3 worm cellular contexts compared by ENCODE assay signal in the genomic region with DNA sequence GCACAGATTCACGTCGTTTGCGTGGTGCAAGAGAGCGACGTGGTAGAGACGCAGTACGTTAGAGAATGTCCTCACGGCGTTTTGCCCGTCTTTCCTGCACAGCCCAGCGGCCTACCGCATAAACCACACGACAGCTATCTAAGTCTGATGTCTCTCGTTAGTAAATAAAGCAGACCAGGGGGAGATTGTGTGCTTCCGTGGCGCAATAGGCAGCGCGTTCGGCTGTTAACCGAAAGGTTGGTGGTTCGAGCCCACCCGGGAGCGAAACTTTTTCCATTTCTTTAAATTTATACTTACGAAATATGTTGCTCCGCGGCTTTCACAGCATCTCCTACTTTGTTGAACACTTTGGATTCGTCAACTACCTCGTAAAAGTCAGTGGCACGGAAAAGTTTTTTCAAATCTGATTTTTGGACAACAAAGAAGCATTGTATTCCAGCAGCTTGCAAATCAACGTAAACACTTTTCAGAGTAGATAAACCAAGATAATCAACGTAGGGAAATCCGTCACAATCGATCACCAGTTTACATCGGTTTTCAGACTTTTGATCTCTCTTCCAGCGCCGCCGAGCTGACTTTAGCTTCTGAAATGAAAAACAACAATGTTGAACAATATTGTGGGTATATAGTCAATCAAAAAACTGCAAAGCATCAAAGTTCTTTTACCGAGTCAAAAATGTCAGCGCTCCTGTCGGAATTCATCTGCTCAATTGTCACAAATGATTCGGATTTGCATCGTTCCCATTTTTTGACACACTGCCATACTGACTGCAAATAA.
TF ChIP-seq lines count a peak whose summit lies in the region.

No protein-coding gene starts in this region.

TF ChIP-seq in whole organism, L1 larva, 84 proteins besides CTCF, POLR2A, EP300 and RAD21 (continued from another document and continues in another):
- TF ChIP-seq mep-1 (tag; optimal IDR thresholded peaks at IDR 0.05; lab: Kevin White, UChicago) (peak; percentile 81), lsy-2 (tag; optimal IDR thresholded peaks at IDR 0.05; lab: Kevin White, UChicago) (peak; percentile 81 to 83), Y116A8C.19 (tag; optimal IDR thresholded peaks at IDR 0.05; lab: Kevin White, UChicago; ENCODE audit: borderline replicate concordance) (no peak), ceh-82 (tag; optimal IDR thresholded peaks at IDR 0.05; lab: Kevin White, UChicago) (peak; percentile 60 to 83 (median 74)), ceh-88 (GFP tag; IDR thresholded peaks at IDR 0.05; lab: Robert Waterston, UW) (peak; percentile 89), dsc-1 (tag; optimal IDR thresholded peaks at IDR 0.05; lab: Kevin White, UChicago) (peak; percentile 95), ceh-8 (GFP tag; optimal IDR thresholded peaks at IDR 0.05; lab: Kevin White, UChicago) (peak; percentile 80), tlp-1 (tag; optimal IDR thresholded peaks at IDR 0.05; lab: Kevin White, UChicago) (no peak), unc-62 (GFP tag; optimal IDR thresholded peaks at IDR 0.05; lab: Kevin White, UChicago) (no peak), hlh-17 (GFP tag; optimal IDR thresholded peaks at IDR 0.05; lab: Kevin White, UChicago; ENCODE audit: borderline replicate concordance) (no peak), ceh-63 (GFP tag; optimal IDR thresholded peaks at IDR 0.05; lab: Kevin White, UChicago) (no peak), C34B4.2 (tag; optimal IDR thresholded peaks at IDR 0.05; lab: Kevin White, UChicago) (no peak), nhr-47 (tag; optimal IDR thresholded peaks at IDR 0.05; lab: Kevin White, UChicago) (peak; percentile 96), mef-2 (tag; optimal IDR thresholded peaks at IDR 0.05; lab: Kevin White, UChicago) (peak; percentile 45), ztf-4 (tag; optimal IDR thresholded peaks at IDR 0.05; lab: Kevin White, UChicago) (peak; percentile 83), pax-3 (tag; optimal IDR thresholded peaks at IDR 0.05; lab: Kevin White, UChicago) (peak; percentile 82), efl-1 (optimal IDR thresholded peaks at IDR 0.05; lab: Kevin White, UChicago) (peak; percentile 65 to 70), efl-1 (GFP tag; optimal IDR thresholded peaks at IDR 0.05 in 1 of 2; lab: Kevin White, UChicago) (peak; percentile 22 to 95), swsn-7 (tag; optimal IDR thresholded peaks at IDR 0.05; lab: Kevin White, UChicago) (peak; percentile 94), egl-13 (tag; optimal IDR thresholded peaks at IDR 0.05; lab: Kevin White, UChicago) (peak; percentile 84), vab-15 (tag; optimal IDR thresholded peaks at IDR 0.05; lab: Kevin White, UChicago) (no peak), aly-2 (tag; optimal IDR thresholded peaks at IDR 0.05; lab: Kevin White, UChicago) (peak; percentile 63), snpc-4 (tag; optimal IDR thresholded peaks at IDR 0.05; lab: Kevin White, UChicago) (peak; percentile 49), nhr-19 (GFP tag; conservative IDR thresholded peaks at IDR 0.05; lab: Robert Waterston, UW) (peak; percentile 92), xbp-1 (tag; optimal IDR thresholded peaks at IDR 0.05; lab: Kevin White, UChicago) (peak; percentile 88), unc-98 (GFP tag; IDR thresholded peaks at IDR 0.05; lab: Robert Waterston, UW) (peak; percentile 73), C04F5.9 (tag; optimal IDR thresholded peaks at IDR 0.05; lab: Kevin White, UChicago) (peak; percentile 39), nhr-11 (tag; optimal IDR thresholded peaks at IDR 0.05; lab: Kevin White, UChicago) (peak; percentile 62), lir-3 (tag; optimal IDR thresholded peaks at IDR 0.05; lab: Kevin White, UChicago; ENCODE audit: poor library complexity) (peak; percentile 84), lin-39 (tag; optimal IDR thresholded peaks at IDR 0.05; lab: Kevin White, UChicago) (peak; percentile 68), ets-5 (GFP tag; IDR thresholded peaks at IDR 0.05; lab: Robert Waterston, UW) (no peak), rnt-1 (tag; optimal IDR thresholded peaks at IDR 0.05; lab: Kevin White, UChicago) (peak; percentile 91), C16A3.4 (tag; optimal IDR thresholded peaks at IDR 0.05; lab: Kevin White, UChicago) (peak; percentile 88), nhr-90 (tag; optimal IDR thresholded peaks at IDR 0.05; lab: Kevin White, UChicago; ENCODE audit: poor library complexity) (peak; percentile 91), egl-27 (tag; optimal IDR thresholded peaks at IDR 0.05; lab: Kevin White, UChicago) (peak; percentile 69 to 73), nhr-237 (tag; optimal IDR thresholded peaks at IDR 0.05; lab: Kevin White, UChicago) (peak; percentile 48), snu-23 (GFP tag; optimal IDR thresholded peaks at IDR 0.05; lab: Kevin White, UChicago) (peak; percentile 96), efl-3 (GFP tag; optimal IDR thresholded peaks at IDR 0.05; lab: Kevin White, UChicago) (peak; percentile 73), grh-1 (GFP tag; IDR thresholded peaks at IDR 0.05; lab: Robert Waterston, UW) (peak; percentile 77), dpl-1 (GFP tag; optimal IDR thresholded peaks at IDR 0.05; lab: Kevin White, UChicago) (peak in 2 of 3 experiments; percentile 44 to 50)

TF ChIP-seq in whole organism, L3 larva, 47 proteins besides CTCF, POLR2A, EP300 and RAD21 (continued from another document):
- TF ChIP-seq nhr-25 (tag; optimal IDR thresholded peaks at IDR 0.05; lab: Kevin White, UChicago) = peak; percentile 89
- TF ChIP-seq skn-1 (tag; optimal IDR thresholded peaks at IDR 0.05; lab: Kevin White, UChicago) = peak; percentile 94
- peak; percentile 81 for TF ChIP-seq sea-2 (GFP tag; optimal IDR thresholded peaks at IDR 0.05; lab: Kevin White, UChicago)
- no peak for TF ChIP-seq ceh-16 (tag; optimal IDR thresholded peaks at IDR 0.05; lab: Kevin White, UChicago)
- peak; percentile 64 for TF ChIP-seq mdl-1 (tag; optimal IDR thresholded peaks at IDR 0.05; lab: Kevin White, UChicago)
- TF ChIP-seq mml-1 (tag; optimal IDR thresholded peaks at IDR 0.05; lab: Kevin White, UChicago) = no peak
- peak; percentile 91 for TF ChIP-seq fkh-10 (GFP tag; optimal IDR thresholded peaks at IDR 0.05; lab: Kevin White, UChicago)
- no peak for TF ChIP-seq fkh-2 (tag; optimal IDR thresholded peaks at IDR 0.05; lab: Kevin White, UChicago)
- TF ChIP-seq ceh-9 (tag; optimal IDR thresholded peaks at IDR 0.05; lab: Kevin White, UChicago) = no peak
- TF ChIP-seq ama-1 (optimal IDR thresholded peaks at IDR 0.05; lab: Kevin White, UChicago) = peak; percentile 20
- TF ChIP-seq nhr-67 (tag; optimal IDR thresholded peaks at IDR 0.05; lab: Kevin White, UChicago) = no peak
- TF ChIP-seq R02D3.7 (tag; optimal IDR thresholded peaks at IDR 0.05; lab: Kevin White, UChicago) = peak; percentile 60
- TF ChIP-seq nhr-237 (tag; optimal IDR thresholded peaks at IDR 0.05; lab: Kevin White, UChicago) = no peak
- TF ChIP-seq lsy-12 (tag; optimal IDR thresholded peaks at IDR 0.05; lab: Kevin White, UChicago) = peak; percentile 90
- TF ChIP-seq lin-39 (tag; optimal IDR thresholded peaks at IDR 0.05; lab: Kevin White, UChicago) = peak; percentile 91
- TF ChIP-seq nhr-28 (tag; optimal IDR thresholded peaks at IDR 0.05; lab: Kevin White, UChicago) = no peak
- peak; percentile 20 for TF ChIP-seq zag-1 (tag; optimal IDR thresholded peaks at IDR 0.05; lab: Kevin White, UChicago)
- peak; percentile 83 for TF ChIP-seq nhr-43 (tag; optimal IDR thresholded peaks at IDR 0.05; lab: Kevin White, UChicago; ENCODE audit: poor library complexity, severe bottlenecking)
- TF ChIP-seq unc-39 (tag; optimal IDR thresholded peaks at IDR 0.05; lab: Kevin White, UChicago) = no peak
- peak; percentile 79 for TF ChIP-seq nhr-77 (tag; optimal IDR thresholded peaks at IDR 0.05; lab: Kevin White, UChicago)
- peak; percentile 91 for TF ChIP-seq tbx-2 (tag; optimal IDR thresholded peaks at IDR 0.05; lab: Kevin White, UChicago)
- no peak for TF ChIP-seq nhr-76 (tag; optimal IDR thresholded peaks at IDR 0.05; lab: Kevin White, UChicago)
- TF ChIP-seq elt-3 (tag; optimal IDR thresholded peaks at IDR 0.05; lab: Kevin White, UChicago) = peak in 1 of 3 experiments; percentile 86
- peak; percentile 50 for TF ChIP-seq lin-15B (tag; optimal IDR thresholded peaks at IDR 0.05; lab: Kevin White, UChicago)
- peak; percentile 83 for TF ChIP-seq jun-1 (tag; optimal IDR thresholded peaks at IDR 0.05; lab: Kevin White, UChicago)
- no peak for TF ChIP-seq ztf-4 (tag; optimal IDR thresholded peaks at IDR 0.05; lab: Kevin White, UChicago)
- TF ChIP-seq aly-2 (tag; optimal IDR thresholded peaks at IDR 0.05; lab: Kevin White, UChicago) = no peak
- TF ChIP-seq nhr-11 (tag; optimal IDR thresholded peaks at IDR 0.05; lab: Kevin White, UChicago) = peak; percentile 46
- peak; percentile 47 for TF ChIP-seq pqm-1 (tag; optimal IDR thresholded peaks at IDR 0.05; lab: Kevin White, UChicago)
- peak; percentile 79 for TF ChIP-seq nfya-1 (tag; optimal IDR thresholded peaks at IDR 0.05; lab: Kevin White, UChicago; ENCODE audit: insufficient read depth)

TF ChIP-seq in whole organism, young adult, 124 proteins besides CTCF, POLR2A, EP300 and RAD21 (continued from another document and continues in another):
- peak; percentile 68 for TF ChIP-seq snpc-4 (GFP tag; optimal IDR thresholded peaks at IDR 0.05; lab: Kevin White, UChicago)
- peak in 3 of 4 experiments; percentile 52 to 83 (median 71) for TF ChIP-seq snpc-4 (tag; optimal IDR thresholded peaks at IDR 0.05; lab: Kevin White, UChicago)
- peak; percentile 97 for TF ChIP-seq him-1 (tag; optimal IDR thresholded peaks at IDR 0.05; lab: Kevin White, UChicago)
- TF ChIP-seq ceh-27 (GFP tag; optimal IDR thresholded peaks at IDR 0.05; lab: Kevin White, UChicago) = peak; percentile 94
- TF ChIP-seq B0035.1 (tag; optimal IDR thresholded peaks at IDR 0.05; lab: Kevin White, UChicago) = peak; percentile 86
- TF ChIP-seq let-526 (GFP tag; IDR thresholded peaks at IDR 0.05; lab: Robert Waterston, UW) = peak; percentile 89
- peak; percentile 91 for TF ChIP-seq attf-5 (GFP tag; optimal IDR thresholded peaks at IDR 0.05; lab: Kevin White, UChicago)
- TF ChIP-seq efl-1 (GFP tag; optimal IDR thresholded peaks at IDR 0.05; lab: Kevin White, UChicago) = no peak
- TF ChIP-seq dox-1 (GFP tag; IDR thresholded peaks at IDR 0.05; lab: Robert Waterston, UW) = peak; percentile 94
- peak; percentile 86 for TF ChIP-seq ztf-6 (GFP tag; IDR thresholded peaks at IDR 0.05; lab: Robert Waterston, UW)
- 0 out of 2 replicates have a peak, but pooled peaks have one; percentile 44 for TF ChIP-seq C17E4.6 (GFP tag; IDR thresholded peaks at IDR 0.05; lab: Robert Waterston, UW)
- TF ChIP-seq cebp-1 (GFP tag; IDR thresholded peaks at IDR 0.05; lab: Robert Waterston, UW) = peak; percentile 86
- peak; percentile 95 for TF ChIP-seq cebp-1 (tag; optimal IDR thresholded peaks at IDR 0.05; lab: Kevin White, UChicago)
- TF ChIP-seq hlh-12 (tag; optimal IDR thresholded peaks at IDR 0.05; lab: Kevin White, UChicago) = peak; percentile 87
- peak; percentile 67; the same call in 1 of the 2 replicates for TF ChIP-seq Y53F4B.3 (GFP tag; IDR thresholded peaks at IDR 0.05; lab: Robert Waterston, UW)
- peak; percentile 31 for TF ChIP-seq lsl-1 (GFP tag; optimal IDR thresholded peaks at IDR 0.05; lab: Kevin White, UChicago)
- peak; percentile 93 for TF ChIP-seq tbp1 (GFP tag; optimal IDR thresholded peaks at IDR 0.05; lab: Kevin White, UChicago)
- peak; percentile 82 for TF ChIP-seq lir-1 (GFP tag; conservative IDR thresholded peaks at IDR 0.05; lab: Robert Waterston, UW)
- TF ChIP-seq T26A5.8 (tag; optimal IDR thresholded peaks at IDR 0.05; lab: Kevin White, UChicago) = peak; percentile 90
- TF ChIP-seq ekl-4 (GFP tag; IDR thresholded peaks at IDR 0.05; lab: Robert Waterston, UW) = peak; percentile 90
- peak; percentile 74 for TF ChIP-seq mel-28 (tag; optimal IDR thresholded peaks at IDR 0.05; lab: Kevin White, UChicago; ENCODE audit: borderline replicate concordance)
- TF ChIP-seq ama-1 (optimal IDR thresholded peaks at IDR 0.05; lab: Kevin White, UChicago) = no peak
- TF ChIP-seq ama-1 (GFP tag; optimal IDR thresholded peaks at IDR 0.05; lab: Kevin White, UChicago) = peak; percentile 62 to 86
- TF ChIP-seq die-1 (tag; optimal IDR thresholded peaks at IDR 0.05; lab: Kevin White, UChicago) = peak; percentile 98
- TF ChIP-seq hlh-26 (GFP tag; conservative IDR thresholded peaks at IDR 0.05; lab: Robert Waterston, UW) = no peak
- TF ChIP-seq F23B12.7 (tag; optimal IDR thresholded peaks at IDR 0.05; lab: Kevin White, UChicago; ENCODE audit: insufficient read depth) = peak; percentile 86
- TF ChIP-seq Y53G8AR.9 (GFP tag; conservative IDR thresholded peaks at IDR 0.05; lab: Robert Waterston, UW) = peak; percentile 86
- peak; percentile 90 for TF ChIP-seq sea-2 (GFP tag; IDR thresholded peaks at IDR 0.05; lab: Robert Waterston, UW)
- TF ChIP-seq ztf-22 (GFP tag; optimal IDR thresholded peaks at IDR 0.05; lab: Kevin White, UChicago) = peak; percentile 87
- TF ChIP-seq lin-35 (GFP tag; optimal IDR thresholded peaks at IDR 0.05; lab: Kevin White, UChicago) = peak in 1 of 3 experiments; percentile 35
- TF ChIP-seq ztf-18 (tag; optimal IDR thresholded peaks at IDR 0.05; lab: Kevin White, UChicago) = peak; percentile 79
- TF ChIP-seq snpc-1.3 (tag; optimal IDR thresholded peaks at IDR 0.05; lab: Kevin White, UChicago; ENCODE audit: insufficient read depth) = peak; percentile 83
- TF ChIP-seq ceh-91 (GFP tag; IDR thresholded peaks at IDR 0.05; lab: Robert Waterston, UW) = peak; percentile 54
- no peak; the same call in 1 of the 2 replicates for TF ChIP-seq mcd-1 (GFP tag; IDR thresholded peaks at IDR 0.05; lab: Robert Waterston, UW)
- TF ChIP-seq snpc-1.1 (tag; optimal IDR thresholded peaks at IDR 0.05; lab: Kevin White, UChicago; ENCODE audit: insufficient read depth) = peak; percentile 17
- TF ChIP-seq dpff-1 (tag; optimal IDR thresholded peaks at IDR 0.05; lab: Kevin White, UChicago) = peak; percentile 91
- peak; percentile 72 for TF ChIP-seq tlf-1 (GFP tag; optimal IDR thresholded peaks at IDR 0.05; lab: Kevin White, UChicago)
- peak; percentile 86 to 87 for TF ChIP-seq rec-8 (tag; optimal IDR thresholded peaks at IDR 0.05; lab: Kevin White, UChicago)
- peak; percentile 98 for TF ChIP-seq ceh-79 (tag; optimal IDR thresholded peaks at IDR 0.05; lab: Kevin White, UChicago)
- peak; percentile 81 for TF ChIP-seq tbx-9 (tag; optimal IDR thresholded peaks at IDR 0.05; lab: Kevin White, UChicago; ENCODE audit: borderline replicate concordance)
- TF ChIP-seq B0261.1 (tag; optimal IDR thresholded peaks at IDR 0.05; lab: Kevin White, UChicago) = peak; percentile 99
- TF ChIP-seq madf-3 (GFP tag; IDR thresholded peaks at IDR 0.05; lab: Robert Waterston, UW) = peak; percentile 82
- peak; percentile 34; the same call in 1 of the 2 replicates for TF ChIP-seq F33H1.4 (GFP tag; IDR thresholded peaks at IDR 0.05; lab: Robert Waterston, UW)
- TF ChIP-seq pbrm-1 (GFP tag; IDR thresholded peaks at IDR 0.05; lab: Robert Waterston, UW) = peak; percentile 93
- peak; percentile 77 for TF ChIP-seq nhr-80 (tag; optimal IDR thresholded peaks at IDR 0.05; lab: Kevin White, UChicago)
- TF ChIP-seq ztf-25 (GFP tag; IDR thresholded peaks at IDR 0.05; lab: Robert Waterston, UW) = peak; percentile 98
- TF ChIP-seq zfh-2 (GFP tag; conservative IDR thresholded peaks at IDR 0.05; lab: Robert Waterston, UW) = peak; percentile 93
- peak; percentile 78 for TF ChIP-seq F22D6.2 (tag; optimal IDR thresholded peaks at IDR 0.05; lab: Kevin White, UChicago)
- TF ChIP-seq madf-6 (GFP tag; IDR thresholded peaks at IDR 0.05; lab: Robert Waterston, UW) = peak; percentile 59; the same call in 1 of the 2 replicates
- TF ChIP-seq madf-8 (GFP tag; conservative IDR thresholded peaks at IDR 0.05; lab: Robert Waterston, UW) = peak; percentile 46
- peak; percentile 95 for TF ChIP-seq chd-7 (tag; optimal IDR thresholded peaks at IDR 0.05; lab: Kevin White, UChicago)
- TF ChIP-seq lin-40 (tag; optimal IDR thresholded peaks at IDR 0.05; lab: Kevin White, UChicago) = peak; percentile 94
- TF ChIP-seq ztf-28 (GFP tag; IDR thresholded peaks at IDR 0.05; lab: Robert Waterston, UW) = peak; percentile 87; the same call in 1 of the 2 replicates
- TF ChIP-seq F49E8.2 (tag; optimal IDR thresholded peaks at IDR 0.05; lab: Kevin White, UChicago; ENCODE audit: insufficient read depth) = peak; percentile 20
- TF ChIP-seq ceh-58 (GFP tag; IDR thresholded peaks at IDR 0.05; lab: Robert Waterston, UW) = 0 out of 2 replicates have a peak, but pooled peaks have one; percentile 78
- peak; percentile 58; the same call in 1 of the 2 replicates for TF ChIP-seq Y67H2A.10 (GFP tag; conservative IDR thresholded peaks at IDR 0.05; lab: Robert Waterston, UW)
- no peak for TF ChIP-seq lag-1 (GFP tag; IDR thresholded peaks at IDR 0.05; lab: Robert Waterston, UW)
